Fruit fly (Drosophila melanogaster): ENCODE measurements around the gene CG42570.

DNA sequence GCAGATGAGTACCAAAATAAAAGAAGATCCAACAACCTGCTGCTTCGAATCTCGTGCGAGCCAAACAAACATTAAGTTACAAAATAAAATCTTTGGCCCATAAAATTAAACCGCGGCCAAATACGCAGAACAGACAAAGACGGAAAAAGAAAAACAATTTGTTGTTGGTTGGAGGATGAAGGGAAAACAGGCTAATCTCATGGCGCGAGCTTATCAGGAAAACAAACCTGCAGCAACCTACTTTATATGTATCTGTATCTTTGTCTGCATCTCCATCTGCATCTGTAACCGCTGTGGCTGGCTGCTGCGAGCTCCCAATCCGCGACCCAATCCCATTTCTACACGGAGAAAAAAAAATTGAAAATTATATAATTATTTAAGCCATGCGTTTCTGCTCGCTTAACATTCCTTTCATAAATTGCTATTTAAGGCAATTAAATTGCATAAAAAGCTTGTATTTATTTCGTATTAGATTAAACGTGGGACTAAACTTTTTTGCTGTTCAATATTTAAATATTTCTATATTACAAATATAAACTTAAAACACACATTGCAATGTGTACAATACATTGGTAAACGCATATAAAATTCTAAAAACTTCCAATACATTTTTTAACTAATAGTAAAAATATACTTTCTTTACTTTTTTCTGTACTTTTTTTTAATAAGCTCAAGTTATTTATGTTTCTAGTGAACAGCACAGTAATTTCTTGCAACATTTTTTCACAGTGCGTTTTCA lies 24.7 kb upstream of the CG42570 start:
- no peak for TF ChIP-seq CG8478 (optimal IDR thresholded peaks at IDR 0.05)
- no peak for TF ChIP-seq HLH54F (GFP tag; optimal IDR thresholded peaks at IDR 0.05)
- no peak for TF ChIP-seq CG3163 (GFP tag; optimal IDR thresholded peaks at IDR 0.05)
- peak; percentile 38 for TF ChIP-seq CG7839 (tag; optimal IDR thresholded peaks at IDR 0.05)
